Fruit fly (Drosophila melanogaster): Measurements from ENCODE around the gene CG32284.

Gene CG32284

dm6 chr3L:3198447-3199402 is 12.3 kb downstream of the CG32284 start, which contains the start of the genes CG32276 and gry (continued):
- TF ChIP-seq ap (GFP tag; IDR thresholded peaks at IDR 0.05) (peak; percentile 82), CG7357 (GFP tag; IDR thresholded peaks at IDR 0.05) (peak; percentile 46; the same call in 1 of the 3 replicates), CG12769 (tag; optimal IDR thresholded peaks at IDR 0.05) (no peak), aop (GFP tag; IDR thresholded peaks at IDR 0.05) (no peak), CG18262 (tag; optimal IDR thresholded peaks at IDR 0.05) (peak; percentile 75), CG16779 (GFP tag; IDR thresholded peaks at IDR 0.05) (no peak), Mad (GFP tag; optimal IDR thresholded peaks at IDR 0.05) (peak; percentile 82), Kr (GFP tag; optimal IDR thresholded peaks at IDR 0.05) (no peak), Vsx1 (GFP tag; optimal IDR thresholded peaks at IDR 0.05) (no peak), CG14441 (GFP tag; IDR thresholded peaks at IDR 0.05) (peak; percentile 60), lmd (GFP tag; IDR thresholded peaks at IDR 0.05) (peak; percentile 65; the same call in 1 of the 2 replicates), Gsc (GFP tag; IDR thresholded peaks at IDR 0.05) (no peak), Nf-YB (GFP tag; optimal IDR thresholded peaks at IDR 0.05) (peak; percentile 42), CG2129 (GFP tag; IDR thresholded peaks at IDR 0.05; ENCODE audit: partially characterized antibody) (no peak), CG17385 (GFP tag; optimal IDR thresholded peaks at IDR 0.05) (peak; percentile 64), seq (GFP tag; IDR thresholded peaks at IDR 0.05) (peak; percentile 45; the same call in 1 of the 2 replicates), CG4360 (GFP tag; IDR thresholded peaks at IDR 0.05) (peak; percentile 55; the same call in 1 of the 2 replicates), C15 (GFP tag; IDR thresholded peaks at IDR 0.05) (no peak), slou (GFP tag; optimal IDR thresholded peaks at IDR 0.05) (peak; percentile 58), CG15514 (GFP tag; optimal IDR thresholded peaks at IDR 0.05) (peak; percentile 91), ems (GFP tag; optimal IDR thresholded peaks at IDR 0.05) (peak; percentile 83), pnt (GFP tag; optimal IDR thresholded peaks at IDR 0.05) (peak; percentile 61), row (GFP tag; IDR thresholded peaks at IDR 0.05) (peak; percentile 93), sob (GFP tag; IDR thresholded peaks at IDR 0.05) (peak; percentile 82), otp (GFP tag; IDR thresholded peaks at IDR 0.05) (peak; percentile 54; the same call in 1 of the 3 replicates), Rx (GFP tag; IDR thresholded peaks at IDR 0.05) (peak; percentile 14; the same call in 1 of the 2 replicates), CG15269 (tag; optimal IDR thresholded peaks at IDR 0.05) (no peak), Taf1 (GFP tag; IDR thresholded peaks at IDR 0.05) (peak; percentile 49; the same call in 1 of the 2 replicates), CHES-1-like (GFP tag; optimal IDR thresholded peaks at IDR 0.05) (peak; percentile 89), CG2199 (GFP tag; IDR thresholded peaks at IDR 0.05) (0 out of 3 replicates have a peak, but pooled peaks have one; percentile 32), lbe (GFP tag; optimal IDR thresholded peaks at IDR 0.05) (peak; percentile 73), Aef1 (GFP tag; IDR thresholded peaks at IDR 0.05) (peak; percentile 70), tgo (GFP tag; IDR thresholded peaks at IDR 0.05) (peak; percentile 73), TFAM (GFP tag; optimal IDR thresholded peaks at IDR 0.05) (peak; percentile 5), nom (GFP tag; optimal IDR thresholded peaks at IDR 0.05) (peak; percentile 84), Hmx (GFP tag; optimal IDR thresholded peaks at IDR 0.05) (no peak), Camta (GFP tag; optimal IDR thresholded peaks at IDR 0.05) (peak; percentile 42), hth (optimal IDR thresholded peaks at IDR 0.05) (no peak), CG4617 (GFP tag; optimal IDR thresholded peaks at IDR 0.05; ENCODE audit: borderline replicate concordance) (peak; percentile 86), CG18476 (GFP tag; optimal IDR thresholded peaks at IDR 0.05) (peak; percentile 71), CG1024 (GFP tag; IDR thresholded peaks at IDR 0.05) (peak; percentile 46; the same call in 1 of the 2 replicates), tap (tag; optimal IDR thresholded peaks at IDR 0.05) (peak; percentile 63), CG7271 (tag; optimal IDR thresholded peaks at IDR 0.05) (peak; percentile 8), CG10431 (GFP tag; optimal IDR thresholded peaks at IDR 0.05) (no peak), dimm (GFP tag; IDR thresholded peaks at IDR 0.05) (no peak), CG12219 (GFP tag; optimal IDR thresholded peaks at IDR 0.05) (peak; percentile 51), CG30020 (tag; optimal IDR thresholded peaks at IDR 0.05) (peak; percentile 78), pum (GFP tag; optimal IDR thresholded peaks at IDR 0.05) (peak; percentile 79), knrl (GFP tag; IDR thresholded peaks at IDR 0.05; ENCODE audit: partially characterized antibody) (peak; percentile 62)

All from whole organism, embryonic.